Fruit fly (Drosophila melanogaster): ENCODE results near the gene CG34175.

dm6 chr2L:3355791-3356190 is 42.0 kb upstream of the CG34175 start:
- peak; percentile 47; the same call in 1 of the 3 replicates for TF ChIP-seq fd96Ca (GFP tag; IDR thresholded peaks at IDR 0.05)
- no peak for TF ChIP-seq CG8159 (tag; optimal IDR thresholded peaks at IDR 0.05)
- TF ChIP-seq Ets98B (GFP tag; IDR thresholded peaks at IDR 0.05): no peak
